Fruit fly (Drosophila melanogaster) whole organism, embryonic: ENCODE measurements around the gene Polr1B.
A peak's percentile ranks its signal among the peaks of the same experiment; 100 is the strongest.

Experiments
- Blimp-1 ChIP-seq: fragments of 200-800 bp; sonication (Bioruptor generic); optimal IDR thresholded peaks from 3 replicates; lab custom pipeline; 2018; ENCODE audit warnings: missing biosample characterization, missing genetic modification characterization, mild to moderate bottlenecking, moderate library complexity, missing genetic modification reagents
- CG10209 ChIP-seq: fragments of 200-800 bp; sonication (Bioruptor generic); optimal IDR thresholded peaks from 3 replicates; lab custom pipeline; 2017; ENCODE audit warnings: missing biosample characterization, mild to moderate bottlenecking, missing genetic modification characterization, missing genetic modification reagents
- CG10267 ChIP-seq: fragments of 200-800 bp; sonication (Bioruptor generic); optimal IDR thresholded peaks from 2 replicates; lab custom pipeline; 2018; ENCODE audit warnings: missing biosample characterization, mild to moderate bottlenecking, missing genetic modification characterization, moderate library complexity
- CG11456 ChIP-seq: fragments of 200-800 bp; sonication (Bioruptor generic); IDR thresholded peaks from 3 replicates; pipeline ENCODE4 v1.3.6; 2022; ENCODE audit warnings: missing biosample characterization, missing genetic modification characterization
- CG1233 ChIP-seq: fragments of 200-800 bp; sonication (Bioruptor generic); optimal IDR thresholded peaks from 4 replicates; lab custom pipeline; 2018; ENCODE audit warnings: missing biosample characterization, mild to moderate bottlenecking, missing genetic modification characterization
- CG17186 ChIP-seq: fragments of 200-800 bp; sonication (Bioruptor generic); optimal IDR thresholded peaks from 3 replicates; lab custom pipeline; 2017; ENCODE audit warnings: missing biosample characterization, missing genetic modification reagents, missing genetic modification characterization
- CG17361 ChIP-seq: fragments of 200-800 bp; sonication (Bioruptor generic); IDR thresholded peaks from 3 replicates; pipeline ENCODE4 v1.3.6; 2022; ENCODE audit warnings: missing biosample characterization, missing genetic modification characterization
- CG2120 ChIP-seq: fragments of 200-800 bp; sonication (Bioruptor generic); optimal IDR thresholded peaks from 3 replicates; lab custom pipeline; 2016; ENCODE audit warnings: missing biosample characterization, missing genetic modification characterization
- CG2712 ChIP-seq: fragments of 200-800 bp; optimal IDR thresholded peaks from 3 replicates; lab custom pipeline; 2019; ENCODE audit warnings: missing biosample characterization, mild to moderate bottlenecking, missing genetic modification characterization, moderate library complexity
- CG31365 ChIP-seq: fragments of 200-800 bp; sonication (Bioruptor generic); optimal IDR thresholded peaks from 2 replicates; lab custom pipeline; 2018; ENCODE audit warnings: missing biosample characterization, mild to moderate bottlenecking, missing genetic modification characterization
- CG4328 ChIP-seq: fragments of 200-800 bp; sonication (Bioruptor generic); optimal IDR thresholded peaks from 3 replicates; lab custom pipeline; 2017; ENCODE audit warnings: missing biosample characterization, missing genetic modification reagents, missing genetic modification characterization
- CG43689 ChIP-seq: fragments of 200-800 bp; sonication (Bioruptor generic); IDR thresholded peaks from 2 replicates; pipeline ENCODE4 v1.3.6; 2022; ENCODE audit warnings: missing biosample characterization, missing genetic modification characterization
- CG7357 ChIP-seq: fragments of 200-800 bp; sonication (Bioruptor generic); IDR thresholded peaks from 3 replicates; pipeline ENCODE4 v1.3.6; 2022; ENCODE audit warnings: missing biosample characterization, missing genetic modification characterization
- CG7372 ChIP-seq: fragments of 200-800 bp; sonication (Bioruptor generic); IDR thresholded peaks from 2 replicates; pipeline ENCODE4 v1.3.6; 2022; ENCODE audit warnings: missing biosample characterization, missing genetic modification characterization
- CG8089 ChIP-seq: fragments of 200-800 bp; sonication (Bioruptor generic); optimal IDR thresholded peaks from 3 replicates; lab custom pipeline; 2016; ENCODE audit warnings: missing biosample characterization, missing genetic modification characterization
- CG9437 ChIP-seq: fragments of 200-800 bp; sonication (Bioruptor generic); optimal IDR thresholded peaks from 2 replicates; lab custom pipeline; 2018; ENCODE audit warnings: missing biosample characterization, mild to moderate bottlenecking, missing genetic modification characterization
- D19B ChIP-seq: fragments of 200-800 bp; sonication (Bioruptor generic); optimal IDR thresholded peaks from 2 replicates; lab custom pipeline; 2017; ENCODE audit warnings: missing biosample characterization, mild to moderate bottlenecking, missing genetic modification characterization
- Dp ChIP-seq: fragments of 200-800 bp; sonication (Bioruptor generic); optimal IDR thresholded peaks from 2 replicates; lab custom pipeline; 2018; ENCODE audit warnings: missing biosample characterization, mild to moderate bottlenecking, missing genetic modification characterization, moderate library complexity
- Drgx ChIP-seq: fragments of 200-800 bp; sonication (Bioruptor generic); IDR thresholded peaks from 2 replicates; pipeline ENCODE4 v1.3.6; 2022; ENCODE audit warnings: missing biosample characterization, missing genetic modification characterization
- HLH3B ChIP-seq: fragments of 200-800 bp; sonication (Bioruptor generic); IDR thresholded peaks from 2 replicates; pipeline ENCODE4 v1.3.6; 2022; ENCODE audit warnings: missing biosample characterization, missing genetic modification characterization
- Jarid2 ChIP-seq: fragments of 200-800 bp; sonication (Bioruptor generic); optimal IDR thresholded peaks from 3 replicates; lab custom pipeline; 2017; ENCODE audit warnings: mild to moderate bottlenecking, missing biosample characterization, missing genetic modification reagents, missing genetic modification characterization
- Lpt ChIP-seq: fragments of >200 bp; optimal IDR thresholded peaks from 2 replicates; lab custom pipeline; 2018; ENCODE audit warnings: missing biosample characterization, missing genetic modification characterization
- PHDP ChIP-seq: fragments of 200-800 bp; sonication (Bioruptor generic); optimal IDR thresholded peaks from 3 replicates; lab custom pipeline; 2018; ENCODE audit warnings: missing biosample characterization, mild to moderate bottlenecking, missing genetic modification characterization, moderate library complexity
- Poxn ChIP-seq: fragments of 200-800 bp; sonication (Bioruptor generic); IDR thresholded peaks from 2 replicates; pipeline ENCODE4 v1.3.6; 2022; ENCODE audit warnings: missing biosample characterization, missing genetic modification characterization
- Tbp ChIP-seq: fragments of >200 bp; optimal IDR thresholded peaks from 2 replicates; lab custom pipeline; 2018; ENCODE audit warnings: missing biosample characterization, missing genetic modification characterization
- YL-1 ChIP-seq: fragments of 200-800 bp; sonication (Bioruptor generic); optimal IDR thresholded peaks from 3 replicates; lab custom pipeline; 2017; ENCODE audit warnings: missing biosample characterization, mild to moderate bottlenecking, missing genetic modification characterization
- amos ChIP-seq: fragments of 200-800 bp; sonication (Bioruptor generic); IDR thresholded peaks from 2 replicates; pipeline ENCODE4 v1.3.6; 2022; ENCODE audit warnings: missing biosample characterization, missing genetic modification characterization; ENCODE audit not compliant: partially characterized antibody
- bbx ChIP-seq: fragments of 200-800 bp; sonication (Bioruptor generic); IDR thresholded peaks from 2 replicates; pipeline ENCODE4 v1.3.6; 2022; ENCODE audit warnings: missing biosample characterization, missing genetic modification characterization; ENCODE audit not compliant: partially characterized antibody
- cad ChIP-seq: fragments of >200 bp; optimal IDR thresholded peaks from 2 replicates; lab custom pipeline; 2017; ENCODE audit warnings: missing biosample characterization, missing genetic modification characterization
- cas ChIP-seq: fragments of 200-800 bp; sonication (Bioruptor generic); IDR thresholded peaks from 2 replicates; pipeline ENCODE4 v1.3.6; 2022; ENCODE audit warnings: missing biosample characterization, missing genetic modification characterization
- chif ChIP-seq, 2 experiments: fragments of 200-800 bp; sonication (Bioruptor generic); optimal IDR thresholded peaks; 3 replicates each; lab custom pipeline; 2016; ENCODE audit warnings: missing biosample characterization in 2 of 2, missing genetic modification characterization in 2 of 2
- ems ChIP-seq: fragments of 200-800 bp; sonication (Bioruptor generic); optimal IDR thresholded peaks from 3 replicates; lab custom pipeline; 2016; ENCODE audit warnings: missing biosample characterization, missing genetic modification characterization
- gcm2 ChIP-seq: fragments of 200-800 bp; sonication (Bioruptor generic); optimal IDR thresholded peaks from 2 replicates; lab custom pipeline; 2016; ENCODE audit warnings: missing biosample characterization, missing genetic modification characterization
- gfzf ChIP-seq: fragments of 200-800 bp; sonication (Bioruptor generic); optimal IDR thresholded peaks from 2 replicates; lab custom pipeline; 2016; ENCODE audit warnings: missing biosample characterization, mild to moderate bottlenecking, missing genetic modification characterization, moderate library complexity
- gro ChIP-seq: fragments of 200-800 bp; sonication (Bioruptor generic); optimal IDR thresholded peaks from 2 replicates; lab custom pipeline; 2016; ENCODE audit warnings: missing biosample characterization, missing genetic modification characterization
- kay ChIP-seq: fragments of 200-800 bp; sonication (Bioruptor generic); optimal IDR thresholded peaks from 2 replicates; lab custom pipeline; 2016; ENCODE audit warnings: missing biosample characterization, missing genetic modification characterization
- ken ChIP-seq: fragments of 200-800 bp; sonication (Bioruptor generic); IDR thresholded peaks from 3 replicates; pipeline ENCODE4 v1.3.6; 2022; ENCODE audit warnings: missing biosample characterization, missing genetic modification characterization
- lbe ChIP-seq: fragments of 200-800 bp; sonication (Bioruptor generic); optimal IDR thresholded peaks from 2 replicates; lab custom pipeline; 2016; ENCODE audit warnings: missing biosample characterization, mild to moderate bottlenecking, missing genetic modification characterization
- maf-S ChIP-seq: fragments of 200-800 bp; sonication (Bioruptor generic); optimal IDR thresholded peaks from 2 replicates; lab custom pipeline; 2016; ENCODE audit warnings: missing biosample characterization, missing genetic modification characterization
- mirr ChIP-seq: fragments of 200-800 bp; sonication (Bioruptor generic); optimal IDR thresholded peaks from 3 replicates; lab custom pipeline; 2018; ENCODE audit warnings: missing biosample characterization, mild to moderate bottlenecking, missing genetic modification characterization
- nerfin-1 ChIP-seq: fragments of 200-800 bp; sonication (Bioruptor generic); optimal IDR thresholded peaks from 3 replicates; lab custom pipeline; 2019; ENCODE audit warnings: missing biosample characterization, mild to moderate bottlenecking, missing genetic modification characterization, moderate library complexity
- nmo ChIP-seq: fragments of 200-800 bp; sonication (Bioruptor generic); optimal IDR thresholded peaks from 2 replicates; lab custom pipeline; 2018; ENCODE audit warnings: missing biosample characterization, mild to moderate bottlenecking, missing genetic modification characterization, moderate library complexity
- pb ChIP-seq: fragments of 200-800 bp; sonication (Bioruptor generic); optimal IDR thresholded peaks from 3 replicates; lab custom pipeline; 2016; ENCODE audit warnings: missing biosample characterization, missing genetic modification characterization
- pita ChIP-seq: fragments of 200-800 bp; sonication (Bioruptor generic); optimal IDR thresholded peaks from 2 replicates; lab custom pipeline; 2017; ENCODE audit warnings: missing biosample characterization, mild to moderate bottlenecking, missing genetic modification characterization
- pnt ChIP-seq: fragments of 200-800 bp; sonication (Bioruptor generic); optimal IDR thresholded peaks from 3 replicates; lab custom pipeline; 2016; ENCODE audit warnings: missing biosample characterization, missing genetic modification characterization
- psq ChIP-seq: fragments of 200-800 bp; sonication (Bioruptor generic); optimal IDR thresholded peaks from 2 replicates; lab custom pipeline; 2017; ENCODE audit warnings: missing biosample characterization, missing genetic modification characterization
- rib ChIP-seq: fragments of 200-800 bp; sonication (Bioruptor generic); IDR thresholded peaks from 2 replicates; pipeline ENCODE4 v1.3.6; 2022; ENCODE audit warnings: missing biosample characterization, missing genetic modification characterization
- sna ChIP-seq: fragments of 200-800 bp; sonication (Bioruptor generic); IDR thresholded peaks from 2 replicates; pipeline ENCODE4 v1.3.6; 2022; ENCODE audit warnings: missing biosample characterization, missing genetic modification characterization; ENCODE audit not compliant: partially characterized antibody
- trem ChIP-seq: fragments of 200-800 bp; optimal IDR thresholded peaks from 3 replicates; lab custom pipeline; 2019; ENCODE audit warnings: missing biosample characterization, mild to moderate bottlenecking, missing genetic modification characterization, moderate library complexity

The Polr1B gene

DNA sequence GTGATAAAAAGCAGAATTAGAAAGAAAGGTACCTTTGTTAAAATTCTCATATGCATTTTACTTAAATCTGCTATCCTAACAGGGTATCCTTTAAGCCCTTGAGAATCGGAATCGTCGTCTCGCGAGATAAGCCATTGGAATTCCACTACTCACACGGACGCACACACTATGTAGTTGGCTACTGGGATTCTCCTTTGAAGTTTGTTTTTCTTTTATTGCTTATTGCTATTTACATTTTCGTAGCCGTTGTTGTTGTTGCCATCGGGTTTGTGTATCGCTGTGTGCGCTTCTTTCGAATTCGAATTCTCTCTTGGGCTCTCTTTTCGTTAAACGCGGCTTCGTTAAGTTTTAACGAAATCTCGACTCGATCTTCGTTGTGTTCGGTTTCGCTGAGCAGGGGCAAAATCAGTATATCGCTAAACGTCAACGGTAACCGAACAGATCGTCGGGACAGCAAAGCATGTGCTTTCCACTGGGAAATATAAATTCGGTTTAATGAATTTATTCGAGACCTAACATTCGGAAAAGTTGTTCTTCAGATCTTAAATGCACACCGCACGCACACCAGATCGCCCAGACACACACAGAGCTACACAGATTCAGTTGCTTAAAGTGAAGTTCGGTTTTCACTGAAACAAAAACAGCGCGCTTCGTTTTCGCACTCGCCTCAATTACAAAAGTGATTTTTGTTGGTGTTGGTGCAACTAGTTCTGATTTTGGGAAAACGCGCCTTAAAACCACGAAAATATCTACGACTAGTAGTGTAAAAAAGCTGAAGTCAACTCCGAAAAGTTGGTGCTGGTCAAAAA lies 26.9 kb downstream of the Polr1B start, which contains the start of gene ex (continued):
- TF ChIP-seq CG9437 (GFP tag; lab: Kevin White, UChicago) (no peak), chif (GFP tag; optimal IDR thresholded peaks at IDR 0.05; lab: Kevin White, UChicago) (peak in 1 of 2 experiments; percentile 37), sna (no peak), nmo (GFP tag; lab: Kevin White, UChicago) (no peak), CG4328 (GFP tag; lab: Kevin White, UChicago) (peak; percentile 74), CG31365 (tag; lab: Kevin White, UChicago) (peak; percentile 71), Dp (no peak), cad (GFP tag; lab: Kevin White, UChicago) (peak; percentile 61), CG7372 (GFP tag; lab: Robert Waterston, UW) (no peak), psq (GFP tag; lab: Kevin White, UChicago) (peak; percentile 76), CG10267 (no peak), ken (0 out of 3 replicates have a peak, but pooled peaks have one; percentile 44), lbe (GFP tag; lab: Kevin White, UChicago) (peak; percentile 66), Poxn (no peak), CG43689 (GFP tag; lab: Robert Waterston, UW) (no peak), CG17186 (GFP tag; lab: Kevin White, UChicago) (peak; percentile 51), Jarid2 (peak; percentile 96), Tbp (GFP tag; lab: Kevin White, UChicago) (no peak), pnt (peak; percentile 9), Lpt (GFP tag; lab: Kevin White, UChicago) (no peak), trem (tag; lab: Kevin White, UChicago) (peak; percentile 30), pb (GFP tag; lab: Kevin White, UChicago) (peak; percentile 30), amos (GFP tag; lab: Robert Waterston, UW) (peak; percentile 24; the same call in 1 of the 2 replicates), Drgx (GFP tag; lab: Robert Waterston, UW) (no peak), maf-S (GFP tag; lab: Kevin White, UChicago) (no peak), CG7357 (no peak), bbx (GFP tag; lab: Robert Waterston, UW) (peak; percentile 44; the same call in 1 of the 2 replicates), gcm2 (GFP tag; lab: Kevin White, UChicago) (no peak), CG2120 (GFP tag; lab: Kevin White, UChicago) (peak; percentile 31), CG1233 (GFP tag; lab: Kevin White, UChicago) (peak; percentile 68), cas (GFP tag; lab: Robert Waterston, UW) (no peak), kay (GFP tag; lab: Kevin White, UChicago) (peak; percentile 7), PHDP (tag; lab: Kevin White, UChicago) (peak; percentile 75), HLH3B (GFP tag; lab: Robert Waterston, UW) (peak; percentile 49; the same call in 1 of the 2 replicates), CG8089 (GFP tag; lab: Kevin White, UChicago) (peak; percentile 40), nerfin-1 (tag; lab: Kevin White, UChicago) (peak; percentile 75), gfzf (no peak), rib (GFP tag; lab: Robert Waterston, UW) (peak; percentile 66), CG17361 (no peak), gro (no peak), mirr (peak; percentile 63), Blimp-1 (GFP tag; lab: Kevin White, UChicago) (peak; percentile 48), YL-1 (GFP tag; lab: Kevin White, UChicago) (peak; percentile 35), CG11456 (no peak; the same call in 2 of the 3 replicates), CG2712 (tag; lab: Kevin White, UChicago) (peak; percentile 50), D19B (no peak), ems (GFP tag; lab: Kevin White, UChicago) (no peak), CG10209 (GFP tag; lab: Kevin White, UChicago) (peak; percentile 56), pita (GFP tag; lab: Kevin White, UChicago) (no peak)
